Fruit fly (Drosophila melanogaster) whole organism, prepupa: Measurements from ENCODE around the gene uif.

ENCODE experiments used
- CG10631 ChIP-seq: fragments of 200-800 bp; sonication (Bioruptor generic); optimal IDR thresholded peaks from 2 replicates; lab custom pipeline; 2016; ENCODE audit warnings: missing biosample characterization, missing genetic modification characterization
- CG11762 ChIP-seq: fragments of 200-800 bp; sonication (Bioruptor generic); optimal IDR thresholded peaks from 3 replicates; lab custom pipeline; 2016; ENCODE audit warnings: missing biosample characterization, missing genetic modification characterization; ENCODE audit not compliant: insufficient read depth
- CG11902 ChIP-seq: fragments of 200-800 bp; sonication (Bioruptor generic); optimal IDR thresholded peaks from 3 replicates; lab custom pipeline; 2016; ENCODE audit warnings: missing biosample characterization, missing genetic modification characterization
- CG3032 ChIP-seq: fragments of 200-800 bp; optimal IDR thresholded peaks from 2 replicates; lab custom pipeline; 2019; ENCODE audit warnings: missing biosample characterization, mild to moderate bottlenecking, missing genetic modification characterization, moderate library complexity
- CG31627 ChIP-seq: fragments of 200-800 bp; sonication (Bioruptor generic); optimal IDR thresholded peaks from 3 replicates; lab custom pipeline; 2016; ENCODE audit warnings: missing biosample characterization, missing genetic modification characterization
- CG32006 ChIP-seq: fragments of 200-800 bp; sonication (Bioruptor generic); optimal IDR thresholded peaks from 3 replicates; lab custom pipeline; 2017; ENCODE audit warnings: missing biosample characterization, mild to moderate bottlenecking, missing genetic modification characterization
- CG34406 ChIP-seq: fragments of 200-800 bp; sonication (Bioruptor generic); optimal IDR thresholded peaks from 3 replicates; lab custom pipeline; 2016; ENCODE audit warnings: missing biosample characterization, missing genetic modification characterization
- CG4318 ChIP-seq: fragments of 200-800 bp; sonication (Bioruptor generic); optimal IDR thresholded peaks from 3 replicates; lab custom pipeline; 2017; ENCODE audit warnings: missing biosample characterization, mild to moderate bottlenecking, missing genetic modification characterization
- CG6163 ChIP-seq: fragments of 200-800 bp; sonication (Bioruptor generic); IDR thresholded peaks from 3 replicates; pipeline ENCODE4 v1.3.6; 2022; ENCODE audit warnings: missing biosample characterization, missing genetic modification characterization
- CG7368 ChIP-seq: fragments of 200-800 bp; sonication (Bioruptor generic); optimal IDR thresholded peaks from 3 replicates; lab custom pipeline; 2016; ENCODE audit warnings: missing biosample characterization, missing genetic modification characterization
- CG8119 ChIP-seq: fragments of 200-800 bp; sonication (Bioruptor generic); IDR thresholded peaks from 3 replicates; pipeline ENCODE4 v1.3.6; 2022; ENCODE audit warnings: missing biosample characterization, missing genetic modification characterization
- CG8319 ChIP-seq: fragments of 200-800 bp; sonication (Bioruptor generic); optimal IDR thresholded peaks from 3 replicates; lab custom pipeline; 2016; ENCODE audit warnings: missing biosample characterization, missing genetic modification characterization
- CG8632 ChIP-seq: fragments of 200-800 bp; sonication (Bioruptor generic); optimal IDR thresholded peaks from 3 replicates; lab custom pipeline; 2016; ENCODE audit warnings: missing biosample characterization, missing genetic modification characterization
- Eip75B ChIP-seq: fragments of 200-800 bp; sonication (Bioruptor generic); optimal IDR thresholded peaks from 3 replicates; lab custom pipeline; 2016; ENCODE audit warnings: missing biosample characterization, missing genetic modification characterization
- Eip78C ChIP-seq: fragments of 200-800 bp; sonication (Bioruptor generic); peaks from one replicate; lab custom pipeline; 2016; ENCODE audit warnings: missing biosample characterization, missing genetic modification characterization
- Eip93F ChIP-seq: fragments of 200-800 bp; sonication (Bioruptor generic); optimal IDR thresholded peaks from 2 replicates; lab custom pipeline; 2016; ENCODE audit warnings: missing biosample characterization, mild to moderate bottlenecking, missing genetic modification characterization
- Ets96B ChIP-seq: fragments of 200-800 bp; optimal IDR thresholded peaks from 2 replicates; lab custom pipeline; 2019; ENCODE audit warnings: missing biosample characterization, mild to moderate bottlenecking, missing genetic modification characterization, moderate library complexity
- Hr38 ChIP-seq: sonication (Bioruptor generic); optimal IDR thresholded peaks from 2 replicates; lab custom pipeline; 2016; ENCODE audit warnings: missing biosample characterization, missing genetic modification characterization
- Hr39 ChIP-seq: fragments of 200-800 bp; sonication (Bioruptor generic); optimal IDR thresholded peaks from 2 replicates; lab custom pipeline; 2016; ENCODE audit warnings: missing biosample characterization, missing genetic modification characterization
- Hr4 ChIP-seq: fragments of 200-800 bp; sonication (Bioruptor generic); optimal IDR thresholded peaks from 3 replicates; lab custom pipeline; 2016; ENCODE audit warnings: missing biosample characterization, missing genetic modification characterization
- Lpt ChIP-seq: fragments of 200-800 bp; sonication (Bioruptor generic); optimal IDR thresholded peaks from 3 replicates; lab custom pipeline; 2016; ENCODE audit warnings: missing biosample characterization, missing genetic modification characterization
- Met ChIP-seq: fragments of 200-800 bp; sonication (Bioruptor generic); optimal IDR thresholded peaks from 3 replicates; lab custom pipeline; 2016; ENCODE audit warnings: missing biosample characterization, missing genetic modification characterization
- OdsH ChIP-seq: fragments of 200-800 bp; sonication (Bioruptor generic); optimal IDR thresholded peaks from 3 replicates; lab custom pipeline; 2016; ENCODE audit warnings: missing biosample characterization, missing genetic modification characterization
- Sox14 ChIP-seq: fragments of 200-800 bp; sonication (Bioruptor generic); optimal IDR thresholded peaks from 3 replicates; lab custom pipeline; 2016; ENCODE audit warnings: missing biosample characterization, missing genetic modification characterization
- Sox15 ChIP-seq: fragments of 200-800 bp; sonication (Bioruptor generic); optimal IDR thresholded peaks from 3 replicates; lab custom pipeline; 2016; ENCODE audit warnings: missing biosample characterization, missing genetic modification characterization
- achi ChIP-seq: fragments of 200-800 bp; sonication (Bioruptor generic); optimal IDR thresholded peaks from 3 replicates; lab custom pipeline; 2016; ENCODE audit warnings: missing biosample characterization, missing genetic modification characterization
- dsx ChIP-seq: fragments of 200-800 bp; optimal IDR thresholded peaks from 3 replicates; lab custom pipeline; 2019; ENCODE audit warnings: missing biosample characterization, mild to moderate bottlenecking, missing genetic modification characterization, moderate library complexity; ENCODE audit not compliant: poor library complexity, severe bottlenecking
- eg ChIP-seq: fragments of 200-800 bp; sonication (Bioruptor generic); IDR thresholded peaks from 3 replicates; pipeline ENCODE4 v1.3.6; 2022; ENCODE audit warnings: missing biosample characterization, missing genetic modification characterization
- esn ChIP-seq: fragments of 200-800 bp; sonication (Bioruptor generic); optimal IDR thresholded peaks from 2 replicates; lab custom pipeline; 2016; ENCODE audit warnings: missing biosample characterization, mild to moderate bottlenecking, missing genetic modification characterization, moderate library complexity
- fd59A ChIP-seq: fragments of 200-800 bp; sonication (Bioruptor generic); optimal IDR thresholded peaks from 2 replicates; lab custom pipeline; 2017; ENCODE audit warnings: missing biosample characterization, mild to moderate bottlenecking, missing genetic modification characterization, missing genetic modification reagents
- net ChIP-seq: fragments of 200-800 bp; sonication (Bioruptor generic); optimal IDR thresholded peaks from 3 replicates; lab custom pipeline; 2016; ENCODE audit warnings: missing biosample characterization, missing genetic modification characterization
- salr ChIP-seq, 2 experiments: fragments of 200-800 bp; sonication (Bioruptor generic); optimal IDR thresholded peaks; 3 replicates each; lab custom pipeline; 2016 to 2018; ENCODE audit warnings: missing biosample characterization in 2 of 2, missing genetic modification characterization in 2 of 2, mild to moderate bottlenecking in 1 of 2
- spab ChIP-seq: fragments of 200-800 bp; sonication (Bioruptor generic); optimal IDR thresholded peaks from 2 replicates; lab custom pipeline; 2017; ENCODE audit warnings: missing biosample characterization, mild to moderate bottlenecking, missing genetic modification characterization, missing genetic modification reagents
- ss ChIP-seq, 2 experiments: fragments of 200-800 bp; sonication (Bioruptor generic); optimal IDR thresholded peaks; 2 replicates in 1 of 2; 3 replicates in 1 of 2; lab custom pipeline; 2017 to 2018; ENCODE audit warnings: mild to moderate bottlenecking in 2 of 2, missing biosample characterization in 2 of 2, missing genetic modification characterization in 2 of 2, moderate library complexity in 1 of 2
- vri ChIP-seq: fragments of 200-800 bp; sonication (Bioruptor generic); optimal IDR thresholded peaks from 3 replicates; lab custom pipeline; 2016; ENCODE audit warnings: missing biosample characterization, mild to moderate bottlenecking, missing genetic modification characterization

Gene uif

dm6 chr2L:6950096-6950495 lies 60.1 kb downstream of the uif start, which contains the start of the genes Gas41 and SA1 (continued):
- no peak for TF ChIP-seq Met (GFP tag; lab: Kevin White, UChicago)
- no peak for TF ChIP-seq Eip75B
- TF ChIP-seq CG34406 (GFP tag; lab: Kevin White, UChicago) = no peak
- no peak for TF ChIP-seq CG11902 (GFP tag; lab: Kevin White, UChicago)
- TF ChIP-seq vri (GFP tag; lab: Kevin White, UChicago) = no peak
- no peak for TF ChIP-seq CG8632 (GFP tag; lab: Kevin White, UChicago)
- no peak for TF ChIP-seq Sox14
- TF ChIP-seq net (GFP tag; lab: Kevin White, UChicago) = no peak
- peak in 1 of 2 experiments; percentile 13 for TF ChIP-seq salr (GFP tag; optimal IDR thresholded peaks at IDR 0.05; lab: Kevin White, UChicago)
- TF ChIP-seq ss (GFP tag; optimal IDR thresholded peaks at IDR 0.05; lab: Kevin White, UChicago) = no peak
- TF ChIP-seq CG8319 (GFP tag; lab: Kevin White, UChicago) = no peak
- peak; percentile 57 for TF ChIP-seq fd59A (GFP tag; lab: Kevin White, UChicago)
- peak; percentile 90 for TF ChIP-seq CG3032 (tag; lab: Kevin White, UChicago)
- TF ChIP-seq CG8119 = peak; percentile 81
- TF ChIP-seq Eip93F (GFP tag; lab: Kevin White, UChicago) = peak; percentile 65
- TF ChIP-seq Lpt (GFP tag; lab: Kevin White, UChicago) = no peak
- TF ChIP-seq Hr38 = no peak
- TF ChIP-seq Ets96B = no peak
- TF ChIP-seq CG11762 (GFP tag; lab: Kevin White, UChicago) = peak; percentile 29
- TF ChIP-seq CG31627 (GFP tag; lab: Kevin White, UChicago) = peak; percentile 29
- peak; percentile 41 for TF ChIP-seq Sox15
- peak; percentile 80; the same call in 2 of the 3 replicates for TF ChIP-seq eg (GFP tag; lab: Robert Waterston, UW)
- TF ChIP-seq achi (GFP tag; lab: Kevin White, UChicago) = no peak
- no peak for TF ChIP-seq Eip78C (GFP tag; lab: Kevin White, UChicago)

- TF ChIP-seq net (GFP tag; lab: Kevin White, UChicago) (no peak), Eip78C (GFP tag; lab: Kevin White, UChicago) (peak; percentile 80), Hr4 (GFP tag; lab: Kevin White, UChicago) (no peak), Sox14 (peak; percentile 34), Hr39 (peak; percentile 9), CG6163 (GFP tag; lab: Robert Waterston, UW) (0 out of 3 replicates have a peak, but pooled peaks have one; percentile 20)
Observed at dm6 chr2L:6948540-6948942, 61.6 kb downstream of the uif start, which contains the start of gene ihog. Gene ihog (minus strand): TSS chr2L:6948808.

- TF ChIP-seq CG7368 (GFP tag; lab: Kevin White, UChicago) (no peak), CG10631 (no peak), Sox14 (peak; percentile 40), achi (GFP tag; lab: Kevin White, UChicago) (peak; percentile 64), fd59A (GFP tag; lab: Kevin White, UChicago) (no peak), dsx (no peak)
- TF ChIP-seq, all 60 proteins: peak for 2
Observed at dm6 chr2L:6945088-6945487, 65.1 kb downstream of the uif start, which contains the start of gene Fgop2. Gene Fgop2 (minus strand): TSS chr2L:6945289.

dm6 chr2L:6942714-6943113 lies 67.4 kb downstream of the uif start, which contains the start of gene CG18304:
Gene CG18304 (minus strand): TSS chr2L:6942814.
- TF ChIP-seq CG8632 (GFP tag; lab: Kevin White, UChicago) (no peak), CG11902 (GFP tag; lab: Kevin White, UChicago) (no peak), CG34406 (GFP tag; lab: Kevin White, UChicago) (no peak), esn (no peak), vri (GFP tag; lab: Kevin White, UChicago) (no peak), OdsH (GFP tag; lab: Kevin White, UChicago) (no peak), CG8319 (GFP tag; lab: Kevin White, UChicago) (no peak), CG4318 (GFP tag; lab: Kevin White, UChicago) (no peak), fd59A (GFP tag; lab: Kevin White, UChicago) (no peak), CG32006 (GFP tag; lab: Kevin White, UChicago) (no peak), spab (no peak), CG7368 (GFP tag; lab: Kevin White, UChicago) (no peak), Met (GFP tag; lab: Kevin White, UChicago) (no peak)
